Fruit fly (Drosophila melanogaster) whole organism, embryonic: ENCODE measurements around the gene Pvf1.

Experiments used
- BEAF-32 ChIP-seq: fragments of 200-800 bp; sonication (Bioruptor generic); optimal IDR thresholded peaks from 3 replicates; lab custom pipeline; 2017; ENCODE audit warnings: missing biosample characterization, missing genetic modification characterization, mild to moderate bottlenecking, moderate library complexity, missing genetic modification reagents
- CG1024 ChIP-seq: fragments of 200-800 bp; sonication (Bioruptor generic); IDR thresholded peaks from 2 replicates; pipeline ENCODE4 v1.3.6; 2022; ENCODE audit warnings: missing biosample characterization, missing genetic modification characterization
- CG11504 ChIP-seq: fragments of 200-800 bp; sonication (Bioruptor generic); optimal IDR thresholded peaks from 3 replicates; lab custom pipeline; 2019; ENCODE audit warnings: missing biosample characterization, mild to moderate bottlenecking, missing genetic modification characterization, moderate library complexity
- CG18619 ChIP-seq: fragments of 200-800 bp; sonication (Bioruptor generic); optimal IDR thresholded peaks from 3 replicates; lab custom pipeline; 2017; ENCODE audit warnings: missing biosample characterization, mild to moderate bottlenecking, missing genetic modification characterization
- CG18764 ChIP-seq: fragments of 200-800 bp; sonication (Bioruptor generic); optimal IDR thresholded peaks from 3 replicates; lab custom pipeline; 2016; ENCODE audit warnings: missing biosample characterization, missing genetic modification characterization
- CG30403 ChIP-seq: fragments of 200-800 bp; sonication (Bioruptor generic); optimal IDR thresholded peaks from 3 replicates; lab custom pipeline; 2016; ENCODE audit warnings: missing biosample characterization, missing genetic modification characterization
- CG3281 ChIP-seq: fragments of 200-800 bp; sonication (Bioruptor generic); optimal IDR thresholded peaks from 3 replicates; lab custom pipeline; 2017; ENCODE audit warnings: missing biosample characterization, mild to moderate bottlenecking, missing genetic modification characterization
- CG4404 ChIP-seq: fragments of 200-800 bp; sonication (Bioruptor generic); IDR thresholded peaks from 2 replicates; pipeline ENCODE4 v1.3.6; 2022; ENCODE audit warnings: missing biosample characterization, missing genetic modification characterization
- CG6689 ChIP-seq: fragments of 200-800 bp; sonication (Bioruptor generic); IDR thresholded peaks from 2 replicates; pipeline ENCODE4 v1.3.6; 2022; ENCODE audit warnings: missing biosample characterization, missing genetic modification characterization
- CG7357 ChIP-seq: fragments of 200-800 bp; sonication (Bioruptor generic); IDR thresholded peaks from 3 replicates; pipeline ENCODE4 v1.3.6; 2022; ENCODE audit warnings: missing biosample characterization, missing genetic modification characterization
- CG8388 ChIP-seq: fragments of 200-800 bp; sonication (Bioruptor generic); optimal IDR thresholded peaks from 2 replicates; lab custom pipeline; 2019; ENCODE audit warnings: missing biosample characterization, mild to moderate bottlenecking, missing genetic modification characterization, moderate library complexity
- CG9609 ChIP-seq: fragments of 200-800 bp; sonication (Bioruptor generic); optimal IDR thresholded peaks from 3 replicates; lab custom pipeline; 2016; ENCODE audit warnings: missing biosample characterization, missing genetic modification characterization
- Dek ChIP-seq: fragments of 200-800 bp; sonication (Bioruptor generic); optimal IDR thresholded peaks from 3 replicates; lab custom pipeline; 2019; ENCODE audit warnings: missing biosample characterization, mild to moderate bottlenecking, missing genetic modification characterization, moderate library complexity
- Drgx ChIP-seq: fragments of 200-800 bp; sonication (Bioruptor generic); IDR thresholded peaks from 2 replicates; pipeline ENCODE4 v1.3.6; 2022; ENCODE audit warnings: missing biosample characterization, missing genetic modification characterization
- Hey ChIP-seq: fragments of 200-800 bp; sonication (Bioruptor generic); optimal IDR thresholded peaks from 3 replicates; lab custom pipeline; 2018; ENCODE audit warnings: missing biosample characterization, mild to moderate bottlenecking, missing genetic modification characterization
- Hr3 ChIP-seq: fragments of 200-800 bp; sonication (Bioruptor generic); optimal IDR thresholded peaks from 3 replicates; lab custom pipeline; 2016; ENCODE audit warnings: missing biosample characterization, missing genetic modification characterization
- Max ChIP-seq: fragments of 200-800 bp; sonication (Bioruptor generic); optimal IDR thresholded peaks from 2 replicates; lab custom pipeline; 2016; ENCODE audit warnings: missing biosample characterization, mild to moderate bottlenecking, missing genetic modification characterization
- Med ChIP-seq: fragments of 200-800 bp; sonication (Bioruptor generic); peaks from one replicate; lab custom pipeline; 2016; ENCODE audit warnings: missing biosample characterization, missing genetic modification characterization, mild to moderate bottlenecking, inconsistent platforms, moderate library complexity
- Optix ChIP-seq: fragments of 200-800 bp; sonication (Bioruptor generic); IDR thresholded peaks from 3 replicates; pipeline ENCODE4 v1.3.6; 2022; ENCODE audit warnings: missing biosample characterization, missing genetic modification characterization
- PHDP ChIP-seq: fragments of 200-800 bp; sonication (Bioruptor generic); optimal IDR thresholded peaks from 3 replicates; lab custom pipeline; 2018; ENCODE audit warnings: missing biosample characterization, mild to moderate bottlenecking, missing genetic modification characterization, moderate library complexity
- Rfx ChIP-seq: fragments of 200-800 bp; sonication (Bioruptor generic); IDR thresholded peaks from 2 replicates; pipeline ENCODE4 v1.3.6; 2022; ENCODE audit warnings: missing biosample characterization, missing genetic modification characterization
- Rx ChIP-seq: fragments of 200-800 bp; sonication (Bioruptor generic); IDR thresholded peaks from 2 replicates; pipeline ENCODE4 v1.3.6; 2022; ENCODE audit warnings: missing biosample characterization, missing genetic modification characterization
- Scr ChIP-seq: fragments of 200-800 bp; sonication (Bioruptor generic); IDR thresholded peaks from 2 replicates; pipeline ENCODE4 v1.3.6; 2022; ENCODE audit warnings: missing biosample characterization, missing genetic modification characterization; ENCODE audit not compliant: partially characterized antibody
- Sry-δ ChIP-seq: fragments of 200-800 bp; sonication (Bioruptor generic); optimal IDR thresholded peaks from 2 replicates; lab custom pipeline; 2016; ENCODE audit warnings: missing biosample characterization, missing genetic modification characterization
- Stat92E ChIP-seq, 3 experiments: fragments of >200 bp in 2 of 3; fragments of 200-800 bp in 1 of 3; sonication (Bioruptor generic) in 1 of 3; optimal IDR thresholded peaks; 2 replicates each; lab custom pipeline; 2017 to 2019; ENCODE audit warnings: missing biosample characterization in 3 of 3, missing genetic modification characterization in 3 of 3, mild to moderate bottlenecking in 1 of 3, moderate library complexity in 1 of 3
- Vsx1 ChIP-seq: fragments of 200-800 bp; sonication (Bioruptor generic); optimal IDR thresholded peaks from 2 replicates; lab custom pipeline; 2017; ENCODE audit warnings: missing biosample characterization, mild to moderate bottlenecking, missing genetic modification characterization, missing genetic modification reagents
- al ChIP-seq: fragments of 200-800 bp; sonication (Bioruptor generic); IDR thresholded peaks from 2 replicates; pipeline ENCODE4 v1.3.6; 2022; ENCODE audit warnings: missing biosample characterization, missing genetic modification characterization
- br ChIP-seq: fragments of >200 bp; optimal IDR thresholded peaks from 2 replicates; lab custom pipeline; 2017
- btn ChIP-seq: fragments of 200-800 bp; sonication (Bioruptor generic); optimal IDR thresholded peaks from 2 replicates; lab custom pipeline; 2016; ENCODE audit warnings: missing biosample characterization, missing genetic modification characterization
- cato ChIP-seq: fragments of 200-800 bp; sonication (Bioruptor generic); optimal IDR thresholded peaks from 2 replicates; lab custom pipeline; 2016; ENCODE audit warnings: missing biosample characterization, missing genetic modification characterization, borderline replicate concordance
- dmrt99B ChIP-seq: fragments of 200-800 bp; sonication (Bioruptor generic); optimal IDR thresholded peaks from 2 replicates; lab custom pipeline; 2018; ENCODE audit warnings: missing biosample characterization, mild to moderate bottlenecking, missing genetic modification characterization, moderate library complexity
- gcm ChIP-seq: fragments of 200-800 bp; sonication (Bioruptor generic); optimal IDR thresholded peaks from 2 replicates; lab custom pipeline; 2019; ENCODE audit warnings: missing biosample characterization, mild to moderate bottlenecking, missing genetic modification characterization, moderate library complexity
- gem ChIP-seq: fragments of 200-800 bp; sonication (Bioruptor generic); optimal IDR thresholded peaks from 2 replicates; lab custom pipeline; 2019; ENCODE audit warnings: missing biosample characterization, mild to moderate bottlenecking, missing genetic modification characterization, moderate library complexity
- grau ChIP-seq: fragments of 200-800 bp; optimal IDR thresholded peaks from 3 replicates; lab custom pipeline; 2019; ENCODE audit warnings: missing biosample characterization, mild to moderate bottlenecking, missing genetic modification characterization, moderate library complexity
- inv ChIP-seq: fragments of 200-800 bp; sonication (Bioruptor generic); IDR thresholded peaks from 2 replicates; pipeline ENCODE4 v1.3.6; 2022; ENCODE audit warnings: missing biosample characterization, missing genetic modification characterization; ENCODE audit not compliant: partially characterized antibody
- jing ChIP-seq: fragments of 200-800 bp; sonication (Bioruptor generic); optimal IDR thresholded peaks from 2 replicates; lab custom pipeline; 2018; ENCODE audit warnings: missing biosample characterization, mild to moderate bottlenecking, missing genetic modification characterization
- klu ChIP-seq: fragments of 200-800 bp; sonication (Bioruptor generic); IDR thresholded peaks from 2 replicates; pipeline ENCODE4 v1.3.6; 2022; ENCODE audit warnings: missing biosample characterization, missing genetic modification characterization
- kni ChIP-seq: fragments of 200-800 bp; sonication (Bioruptor generic); optimal IDR thresholded peaks from 3 replicates; lab custom pipeline; 2017; ENCODE audit warnings: mild to moderate bottlenecking, missing biosample characterization, missing genetic modification reagents, missing genetic modification characterization
- lilli ChIP-seq: fragments of 200-800 bp; sonication (Bioruptor generic); optimal IDR thresholded peaks from 3 replicates; lab custom pipeline; 2016; ENCODE audit warnings: missing biosample characterization, missing genetic modification characterization
- lmd ChIP-seq: fragments of 200-800 bp; sonication (Bioruptor generic); IDR thresholded peaks from 2 replicates; pipeline ENCODE4 v1.3.6; 2022; ENCODE audit warnings: missing biosample characterization, missing genetic modification characterization
- otp ChIP-seq: fragments of 200-800 bp; sonication (Bioruptor generic); IDR thresholded peaks from 3 replicates; pipeline ENCODE4, ENCODE4 v1.3.6; 2022; ENCODE audit warnings: missing biosample characterization, missing genetic modification characterization
- pb ChIP-seq: fragments of 200-800 bp; sonication (Bioruptor generic); optimal IDR thresholded peaks from 3 replicates; lab custom pipeline; 2016; ENCODE audit warnings: missing biosample characterization, missing genetic modification characterization
- phol ChIP-seq: fragments of 200-800 bp; sonication (Bioruptor generic); optimal IDR thresholded peaks from 3 replicates; lab custom pipeline; 2018; ENCODE audit warnings: missing biosample characterization, mild to moderate bottlenecking, missing genetic modification characterization, moderate library complexity
- run ChIP-seq: fragments of 200-800 bp; sonication (Bioruptor generic); optimal IDR thresholded peaks from 3 replicates; lab custom pipeline; 2018; ENCODE audit warnings: missing biosample characterization, mild to moderate bottlenecking, missing genetic modification characterization
- sim ChIP-seq: fragments of 200-800 bp; sonication (Bioruptor generic); IDR thresholded peaks from 2 replicates; pipeline ENCODE4 v1.3.6; 2022; ENCODE audit warnings: missing biosample characterization, missing genetic modification characterization
- sima ChIP-seq: fragments of 200-800 bp; sonication (Bioruptor generic); optimal IDR thresholded peaks from 2 replicates; lab custom pipeline; 2016; ENCODE audit warnings: missing biosample characterization, missing genetic modification characterization
- slbo ChIP-seq: fragments of 200-800 bp; sonication (Bioruptor generic); IDR thresholded peaks from 2 replicates; pipeline ENCODE4 v1.3.6; 2022; ENCODE audit warnings: missing biosample characterization, missing genetic modification characterization
- ssp ChIP-seq: fragments of 200-800 bp; sonication (Bioruptor generic); IDR thresholded peaks from 2 replicates; pipeline ENCODE4 v1.3.6; 2022; ENCODE audit warnings: missing biosample characterization, missing genetic modification characterization
- tgo ChIP-seq: fragments of 200-800 bp; sonication (Bioruptor generic); IDR thresholded peaks from 3 replicates; pipeline ENCODE4 v1.3.6; 2022; ENCODE audit warnings: missing biosample characterization, missing genetic modification characterization
- unc-4 ChIP-seq: fragments of 200-800 bp; sonication (Bioruptor generic); IDR thresholded peaks from 2 replicates; pipeline ENCODE4 v1.3.6; 2022; ENCODE audit warnings: missing biosample characterization, missing genetic modification characterization; ENCODE audit not compliant: partially characterized antibody
- vvl ChIP-seq: fragments of 200-800 bp; sonication (Bioruptor generic); IDR thresholded peaks from 2 replicates; pipeline ENCODE4 v1.3.6; 2022; ENCODE audit warnings: missing biosample characterization, missing genetic modification characterization

The Pvf1 gene

dm6 chrX:18837046-18837445, 4.6 kb downstream of the Pvf1 start (continued):
- TF ChIP-seq klu (GFP tag; lab: Robert Waterston, UW): peak; percentile 14; the same call in 1 of the 2 replicates
- peak; percentile 59 for TF ChIP-seq CG9609
- no peak for TF ChIP-seq al (GFP tag; lab: Robert Waterston, UW)
- TF ChIP-seq Hr3 (GFP tag; lab: Kevin White, UChicago): peak; percentile 43
- TF ChIP-seq sim (GFP tag; lab: Robert Waterston, UW): no peak
- peak; percentile 66 for TF ChIP-seq Rfx
- TF ChIP-seq CG18764 (GFP tag; lab: Kevin White, UChicago): no peak
- TF ChIP-seq lmd (GFP tag; lab: Robert Waterston, UW): peak; percentile 64
- no peak for TF ChIP-seq cato (GFP tag; lab: Kevin White, UChicago)
- TF ChIP-seq CG6689 (GFP tag; lab: Robert Waterston, UW): peak; percentile 66
- TF ChIP-seq CG1024 (GFP tag; lab: Robert Waterston, UW): no peak
- 0 out of 2 replicates have a peak, but pooled peaks have one; percentile 38 for TF ChIP-seq ssp (GFP tag; lab: Robert Waterston, UW)
- TF ChIP-seq gem (tag; lab: Kevin White, UChicago): peak; percentile 66
- peak; percentile 63 for TF ChIP-seq CG4404 (GFP tag; lab: Robert Waterston, UW)
- TF ChIP-seq run: peak; percentile 1
- TF ChIP-seq Hey (tag; lab: Kevin White, UChicago): no peak
- no peak for TF ChIP-seq phol (tag; lab: Kevin White, UChicago)
- peak; percentile 12 for TF ChIP-seq Vsx1 (GFP tag; lab: Kevin White, UChicago)
- peak; percentile 1 for TF ChIP-seq jing (GFP tag; lab: Kevin White, UChicago)
- peak; percentile 48; the same call in 1 of the 3 replicates for TF ChIP-seq CG7357 (GFP tag; lab: Robert Waterston, UW)
- TF ChIP-seq Sry-δ (GFP tag; lab: Kevin White, UChicago): no peak
- peak; percentile 32 for TF ChIP-seq lilli (GFP tag; lab: Kevin White, UChicago)
- TF ChIP-seq Drgx (GFP tag; lab: Robert Waterston, UW): peak; percentile 60
- no peak for TF ChIP-seq Stat92E (GFP tag; optimal IDR thresholded peaks at IDR 0.05; lab: Kevin White, UChicago)
- no peak for TF ChIP-seq BEAF-32 (GFP tag; lab: Kevin White, UChicago)
- peak; percentile 22 for TF ChIP-seq PHDP (tag; lab: Kevin White, UChicago)
- TF ChIP-seq btn (GFP tag; lab: Kevin White, UChicago): no peak
- TF ChIP-seq inv (GFP tag; lab: Robert Waterston, UW): no peak
- peak; percentile 76 for TF ChIP-seq tgo (GFP tag; lab: Robert Waterston, UW)
- TF ChIP-seq unc-4: no peak
- TF ChIP-seq CG3281 (GFP tag; lab: Kevin White, UChicago): no peak
- TF ChIP-seq Dek (tag; lab: Kevin White, UChicago): peak; percentile 16
- TF ChIP-seq Med (GFP tag; lab: Kevin White, UChicago): peak; percentile 80
- no peak for TF ChIP-seq pb (GFP tag; lab: Kevin White, UChicago)
- TF ChIP-seq CG30403 (GFP tag; lab: Kevin White, UChicago): peak; percentile 40
- TF ChIP-seq sima: no peak
- TF ChIP-seq gcm (GFP tag; lab: Kevin White, UChicago): peak; percentile 10
- TF ChIP-seq vvl (GFP tag; lab: Robert Waterston, UW): peak; percentile 46; the same call in 1 of the 2 replicates
- TF ChIP-seq grau: peak; percentile 57
- peak; percentile 59 for TF ChIP-seq CG11504
- TF ChIP-seq Rx (GFP tag; lab: Robert Waterston, UW): no peak
- 0 out of 3 replicates have a peak, but pooled peaks have one; percentile 21 for TF ChIP-seq Optix (GFP tag; lab: Robert Waterston, UW)
- no peak for TF ChIP-seq Max
- TF ChIP-seq dmrt99B: peak; percentile 59
- no peak for TF ChIP-seq br (lab: Kevin White, UChicago)
- peak; percentile 28 for TF ChIP-seq CG8388 (GFP tag; lab: Kevin White, UChicago)
- TF ChIP-seq Scr (GFP tag; lab: Robert Waterston, UW): no peak
- TF ChIP-seq slbo (GFP tag; lab: Robert Waterston, UW): peak; percentile 51
- TF ChIP-seq kni (GFP tag; lab: Kevin White, UChicago): no peak
- 0 out of 3 replicates have a peak, but pooled peaks have one; percentile 15 for TF ChIP-seq otp
- peak; percentile 3 for TF ChIP-seq CG18619 (GFP tag; lab: Kevin White, UChicago)
